Worm (Caenorhabditis elegans) whole organism, L1 larva: ENCODE measurements around the gene T25B9.1.

ENCODE experiments used
- alr-1 ChIP-seq: fragments of 200-800 bp; sonication (Bioruptor generic); optimal IDR thresholded peaks from 2 replicates; lab custom pipeline; 2018; ENCODE audit warnings: borderline replicate concordance, mild to moderate bottlenecking, missing genetic modification characterization, missing compliant biosample characterization
- jun-1 ChIP-seq: fragments of 150-350 bp; optimal IDR thresholded peaks from 2 replicates; lab custom pipeline; 2014; ENCODE audit warnings: missing biosample characterization, missing genetic modification reagents, missing genetic modification characterization
- mef-2 ChIP-seq: fragments of 150-350 bp; optimal IDR thresholded peaks from 2 replicates; lab custom pipeline; 2014; ENCODE audit warnings: missing biosample characterization, missing genetic modification characterization
- nhr-77 ChIP-seq: fragments of 150-350 bp; optimal IDR thresholded peaks from 2 replicates; lab custom pipeline; 2014; ENCODE audit warnings: missing biosample characterization, missing genetic modification characterization

DNA sequence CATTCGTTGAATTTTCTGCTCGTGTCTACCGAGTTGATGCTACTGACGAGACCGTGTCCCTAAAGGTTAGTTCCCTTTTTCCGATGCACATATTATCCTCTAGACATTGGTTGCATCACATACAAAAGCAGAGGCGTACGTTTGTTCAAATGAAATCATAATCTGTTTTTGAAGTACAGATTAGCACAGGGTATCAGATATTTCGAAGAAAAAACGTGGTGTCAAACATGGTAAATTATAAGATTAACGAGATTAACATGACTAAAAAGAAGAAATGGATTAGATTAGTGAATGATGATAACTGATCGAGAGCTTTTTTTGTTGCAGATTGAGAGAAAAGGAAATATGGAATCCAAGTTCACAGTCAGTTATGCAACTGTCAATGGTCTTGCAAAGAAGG, 31.1 kb downstream of the T25B9.1 start:
- no peak for TF ChIP-seq nhr-77
- TF ChIP-seq jun-1 (tag; lab: Kevin White, UChicago) = no peak
- no peak for TF ChIP-seq alr-1
- no peak for TF ChIP-seq mef-2 (tag; lab: Kevin White, UChicago)
